Worm (Caenorhabditis elegans): Measurements from ENCODE around the gene R144.10.

R144.10 gene

ce11 chrIII:5025136-5025629 lies 23.1 kb upstream of the R144.10 start (continued):
- TF ChIP-seq pbrm-1 (GFP tag; IDR thresholded peaks at IDR 0.05) = peak; percentile 45; the same call in 1 of the 2 replicates
- TF ChIP-seq T07F8.4 (tag; optimal IDR thresholded peaks at IDR 0.05) = peak; percentile 5
- peak; percentile 52 for TF ChIP-seq lin-54 (GFP tag; optimal IDR thresholded peaks at IDR 0.05)
- no peak for TF ChIP-seq ztf-18 (tag; optimal IDR thresholded peaks at IDR 0.05)
- TF ChIP-seq let-526 (GFP tag; IDR thresholded peaks at IDR 0.05) = no peak
- no peak for TF ChIP-seq nfya-1 (tag; optimal IDR thresholded peaks at IDR 0.05; ENCODE audit: borderline replicate concordance, insufficient read depth)
- TF ChIP-seq aptf-3 (GFP tag; IDR thresholded peaks at IDR 0.05) = no peak
- TF ChIP-seq ekl-4 (GFP tag; IDR thresholded peaks at IDR 0.05) = peak; percentile 51; the same call in 1 of the 2 replicates
- no peak for TF ChIP-seq F23B12.7 (tag; optimal IDR thresholded peaks at IDR 0.05; ENCODE audit: insufficient read depth)
- TF ChIP-seq tlf-1 (GFP tag; optimal IDR thresholded peaks at IDR 0.05) = peak; percentile 67
- no peak for TF ChIP-seq lsy-27 (tag; optimal IDR thresholded peaks at IDR 0.05; ENCODE audit: borderline replicate concordance, insufficient read depth)
- 0 out of 2 replicates have a peak, but pooled peaks have one; percentile 65 for TF ChIP-seq nfyb-1 (GFP tag; IDR thresholded peaks at IDR 0.05)
- peak; percentile 35 for TF ChIP-seq zim-3 (tag; optimal IDR thresholded peaks at IDR 0.05)
- TF ChIP-seq ztf-25 (GFP tag; IDR thresholded peaks at IDR 0.05) = no peak
- no peak for TF ChIP-seq F57A8.1 (GFP tag; optimal IDR thresholded peaks at IDR 0.05)
- TF ChIP-seq C17E4.6 (GFP tag; IDR thresholded peaks at IDR 0.05) = no peak
- peak; percentile 55 for TF ChIP-seq D2030.7 (GFP tag; IDR thresholded peaks at IDR 0.05)
- TF ChIP-seq ztf-26 (tag; optimal IDR thresholded peaks at IDR 0.05) = peak; percentile 66
- no peak for TF ChIP-seq ceh-27 (GFP tag; optimal IDR thresholded peaks at IDR 0.05)
- no peak for TF ChIP-seq nhr-27 (tag; optimal IDR thresholded peaks at IDR 0.05)
- TF ChIP-seq lir-1 (GFP tag; conservative IDR thresholded peaks at IDR 0.05) = peak; percentile 55; the same call in 1 of the 2 replicates
- 0 out of 2 replicates have a peak, but pooled peaks have one; percentile 75 for TF ChIP-seq Y53G8AR.9 (GFP tag; conservative IDR thresholded peaks at IDR 0.05)
- TF ChIP-seq him-1 (tag; optimal IDR thresholded peaks at IDR 0.05) = no peak
- no peak for TF ChIP-seq mxl-1 (tag; optimal IDR thresholded peaks at IDR 0.05)
- TF ChIP-seq K11D2.4 (GFP tag; IDR thresholded peaks at IDR 0.05) = peak; percentile 60; the same call in 1 of the 2 replicates
- TF ChIP-seq nhr-80 (tag; optimal IDR thresholded peaks at IDR 0.05) = peak; percentile 9
- TF ChIP-seq snpc-3.4 (tag; optimal IDR thresholded peaks at IDR 0.05) = no peak
- no peak for TF ChIP-seq nhr-179 (tag; optimal IDR thresholded peaks at IDR 0.05)
- peak; percentile 7 for TF ChIP-seq gei-17 (GFP tag; optimal IDR thresholded peaks at IDR 0.05)
- TF ChIP-seq F33H1.4 (GFP tag; IDR thresholded peaks at IDR 0.05) = peak; percentile 36; the same call in 1 of the 2 replicates
- no peak for TF ChIP-seq hlh-12 (tag; optimal IDR thresholded peaks at IDR 0.05)
- no peak for TF ChIP-seq ztf-3 (GFP tag; optimal IDR thresholded peaks at IDR 0.05)
- TF ChIP-seq C06A6.2 (GFP tag; conservative IDR thresholded peaks at IDR 0.05) = no peak
- TF ChIP-seq lag-1 (GFP tag; IDR thresholded peaks at IDR 0.05) = no peak
- 0 out of 2 replicates have a peak, but pooled peaks have one; percentile 4 for TF ChIP-seq nhr-120 (GFP tag; IDR thresholded peaks at IDR 0.05)
- peak; percentile 90 for TF ChIP-seq ama-1 (optimal IDR thresholded peaks at IDR 0.05)
- TF ChIP-seq ama-1 (GFP tag; optimal IDR thresholded peaks at IDR 0.05) = peak in 1 of 2 experiments; percentile 39
- TF ChIP-seq dox-1 (GFP tag; IDR thresholded peaks at IDR 0.05) = peak; percentile 66
- TF ChIP-seq Y95B8A.8 (GFP tag; IDR thresholded peaks at IDR 0.05) = peak; percentile 84
- TF ChIP-seq F49E8.2 (tag; optimal IDR thresholded peaks at IDR 0.05; ENCODE audit: insufficient read depth) = no peak
- peak; percentile 48 for TF ChIP-seq athp-1 (tag; optimal IDR thresholded peaks at IDR 0.05)
- TF ChIP-seq B0019.2 (GFP tag; conservative IDR thresholded peaks at IDR 0.05) = no peak
- TF ChIP-seq ceh-91 (GFP tag; IDR thresholded peaks at IDR 0.05) = 0 out of 2 replicates have a peak, but pooled peaks have one; percentile 24
- TF ChIP-seq sdz-38 (tag; optimal IDR thresholded peaks at IDR 0.05) = no peak
- no peak for TF ChIP-seq dpff-1 (tag; optimal IDR thresholded peaks at IDR 0.05)
- no peak for TF ChIP-seq hlh-26 (GFP tag; conservative IDR thresholded peaks at IDR 0.05)
- peak; percentile 68 for TF ChIP-seq B0035.1 (tag; optimal IDR thresholded peaks at IDR 0.05)
- no peak for TF ChIP-seq lin-26 (GFP tag; IDR thresholded peaks at IDR 0.05)

All from whole organism, young adult.